Worm (Caenorhabditis elegans) whole organism, L2 larva: ENCODE data around the gene F15A4.2.

ENCODE experiments used
- blmp-1 ChIP-seq: sonication (generic microtip); optimal IDR thresholded peaks from 2 replicates; lab custom pipeline; 2017; ENCODE audit warnings: missing genetic modification characterization, mild to moderate bottlenecking, missing compliant biosample characterization, antibody characterized with exemption, moderate library complexity; ENCODE audit not compliant: insufficient read depth
- lin-39 ChIP-seq: fragments of 150-350 bp; optimal IDR thresholded peaks from 2 replicates; lab custom pipeline; 2014; ENCODE audit warnings: missing biosample characterization, missing genetic modification reagents, missing genetic modification characterization
- unc-39 ChIP-seq: fragments of 150-350 bp; optimal IDR thresholded peaks from 2 replicates; lab custom pipeline; 2014; ENCODE audit warnings: missing biosample characterization, missing genetic modification characterization

DNA sequence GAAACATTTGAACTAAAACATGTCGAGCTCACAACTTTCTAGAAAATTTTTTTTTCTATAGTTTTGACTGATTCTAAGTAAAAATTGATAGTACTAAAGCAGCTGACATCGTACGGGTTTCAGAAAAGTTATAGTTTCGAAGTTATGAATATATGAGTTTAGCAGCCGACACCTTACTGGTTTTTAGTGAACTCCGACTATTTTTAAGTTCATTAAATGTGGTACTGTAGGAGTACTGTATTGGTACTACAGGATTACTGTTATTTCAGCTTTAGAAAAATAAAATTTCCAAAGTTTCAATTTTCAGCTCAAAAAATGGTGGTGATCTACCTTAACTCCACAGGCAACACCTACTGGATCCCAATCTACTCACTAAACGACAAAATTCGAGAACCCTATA lies 3.2 kb downstream of the F15A4.2 start, which contains the start of gene sre-37:
- TF ChIP-seq blmp-1 (no peak), unc-39 (no peak), lin-39 (no peak)
